Fruit fly (Drosophila melanogaster) whole organism, prepupa: ENCODE measurements around the gene Atg5.

Experiments used
- CG10631 ChIP-seq: fragments of 200-800 bp; sonication (Bioruptor generic); optimal IDR thresholded peaks from 2 replicates; lab custom pipeline; 2016; ENCODE audit warnings: missing biosample characterization, missing genetic modification characterization
- CG10669 ChIP-seq: fragments of 200-800 bp; sonication (Bioruptor generic); optimal IDR thresholded peaks from 3 replicates; lab custom pipeline; 2018; ENCODE audit warnings: missing biosample characterization, mild to moderate bottlenecking, missing genetic modification characterization, moderate library complexity
- CG11294 ChIP-seq: fragments of 200-800 bp; sonication (Bioruptor generic); IDR thresholded peaks from 2 replicates; pipeline ENCODE4 v1.3.6; 2022; ENCODE audit warnings: missing biosample characterization, missing genetic modification characterization
- CG11902 ChIP-seq: fragments of 200-800 bp; sonication (Bioruptor generic); optimal IDR thresholded peaks from 3 replicates; lab custom pipeline; 2016; ENCODE audit warnings: missing biosample characterization, missing genetic modification characterization
- CG1621 ChIP-seq: fragments of 200-800 bp; sonication (Bioruptor generic); optimal IDR thresholded peaks from 3 replicates; lab custom pipeline; 2018; ENCODE audit warnings: missing biosample characterization, mild to moderate bottlenecking, missing genetic modification characterization
- CG16779 ChIP-seq: fragments of 200-800 bp; sonication (Bioruptor generic); optimal IDR thresholded peaks from 3 replicates; lab custom pipeline; 2017; ENCODE audit warnings: missing biosample characterization, mild to moderate bottlenecking, missing genetic modification characterization
- CG3032 ChIP-seq: fragments of 200-800 bp; optimal IDR thresholded peaks from 2 replicates; lab custom pipeline; 2019; ENCODE audit warnings: missing biosample characterization, mild to moderate bottlenecking, missing genetic modification characterization, moderate library complexity
- CG31627 ChIP-seq: fragments of 200-800 bp; sonication (Bioruptor generic); optimal IDR thresholded peaks from 3 replicates; lab custom pipeline; 2016; ENCODE audit warnings: missing biosample characterization, missing genetic modification characterization
- CG32006 ChIP-seq: fragments of 200-800 bp; sonication (Bioruptor generic); optimal IDR thresholded peaks from 3 replicates; lab custom pipeline; 2017; ENCODE audit warnings: missing biosample characterization, mild to moderate bottlenecking, missing genetic modification characterization
- CG34406 ChIP-seq: fragments of 200-800 bp; sonication (Bioruptor generic); optimal IDR thresholded peaks from 3 replicates; lab custom pipeline; 2016; ENCODE audit warnings: missing biosample characterization, missing genetic modification characterization
- CG3919 ChIP-seq: fragments of 200-800 bp; sonication (Bioruptor generic); optimal IDR thresholded peaks from 3 replicates; lab custom pipeline; 2016; ENCODE audit warnings: missing biosample characterization, missing genetic modification characterization
- CG4318 ChIP-seq: fragments of 200-800 bp; sonication (Bioruptor generic); optimal IDR thresholded peaks from 3 replicates; lab custom pipeline; 2017; ENCODE audit warnings: missing biosample characterization, mild to moderate bottlenecking, missing genetic modification characterization
- CG6163 ChIP-seq: fragments of 200-800 bp; sonication (Bioruptor generic); IDR thresholded peaks from 3 replicates; pipeline ENCODE4 v1.3.6; 2022; ENCODE audit warnings: missing biosample characterization, missing genetic modification characterization
- CG6276 ChIP-seq: fragments of 200-800 bp; sonication (Bioruptor generic); optimal IDR thresholded peaks from 2 replicates; lab custom pipeline; 2017; ENCODE audit warnings: missing biosample characterization, mild to moderate bottlenecking, missing genetic modification characterization
- CG6854 ChIP-seq: fragments of 200-800 bp; sonication (Bioruptor generic); optimal IDR thresholded peaks from 2 replicates; lab custom pipeline; 2017; ENCODE audit warnings: missing biosample characterization, mild to moderate bottlenecking, missing genetic modification characterization
- CG7368 ChIP-seq: fragments of 200-800 bp; sonication (Bioruptor generic); optimal IDR thresholded peaks from 3 replicates; lab custom pipeline; 2016; ENCODE audit warnings: missing biosample characterization, missing genetic modification characterization
- CG8119 ChIP-seq: fragments of 200-800 bp; sonication (Bioruptor generic); IDR thresholded peaks from 3 replicates; pipeline ENCODE4 v1.3.6; 2022; ENCODE audit warnings: missing biosample characterization, missing genetic modification characterization
- CG8319 ChIP-seq: fragments of 200-800 bp; sonication (Bioruptor generic); optimal IDR thresholded peaks from 3 replicates; lab custom pipeline; 2016; ENCODE audit warnings: missing biosample characterization, missing genetic modification characterization
- CG8632 ChIP-seq: fragments of 200-800 bp; sonication (Bioruptor generic); optimal IDR thresholded peaks from 3 replicates; lab custom pipeline; 2016; ENCODE audit warnings: missing biosample characterization, missing genetic modification characterization
- CG9139 ChIP-seq: fragments of 200-800 bp; sonication (Bioruptor generic); optimal IDR thresholded peaks from 3 replicates; lab custom pipeline; 2017; ENCODE audit warnings: missing biosample characterization, mild to moderate bottlenecking, missing genetic modification characterization
- Eip75B ChIP-seq: fragments of 200-800 bp; sonication (Bioruptor generic); optimal IDR thresholded peaks from 3 replicates; lab custom pipeline; 2016; ENCODE audit warnings: missing biosample characterization, missing genetic modification characterization
- Eip78C ChIP-seq: fragments of 200-800 bp; sonication (Bioruptor generic); peaks from one replicate; lab custom pipeline; 2016; ENCODE audit warnings: missing biosample characterization, missing genetic modification characterization
- Ets21C ChIP-seq: fragments of 200-800 bp; sonication (Bioruptor generic); optimal IDR thresholded peaks from 3 replicates; lab custom pipeline; 2016; ENCODE audit warnings: missing biosample characterization, missing genetic modification characterization
- Ets96B ChIP-seq: fragments of 200-800 bp; optimal IDR thresholded peaks from 2 replicates; lab custom pipeline; 2019; ENCODE audit warnings: missing biosample characterization, mild to moderate bottlenecking, missing genetic modification characterization, moderate library complexity
- Gug ChIP-seq: fragments of 200-800 bp; sonication (Bioruptor generic); IDR thresholded peaks from 2 replicates; pipeline ENCODE4 v1.3.6; 2022; ENCODE audit warnings: missing biosample characterization, missing genetic modification characterization
- Hr38 ChIP-seq: sonication (Bioruptor generic); optimal IDR thresholded peaks from 2 replicates; lab custom pipeline; 2016; ENCODE audit warnings: missing biosample characterization, missing genetic modification characterization
- Hr39 ChIP-seq: fragments of 200-800 bp; sonication (Bioruptor generic); optimal IDR thresholded peaks from 2 replicates; lab custom pipeline; 2016; ENCODE audit warnings: missing biosample characterization, missing genetic modification characterization
- Hr4 ChIP-seq: fragments of 200-800 bp; sonication (Bioruptor generic); optimal IDR thresholded peaks from 3 replicates; lab custom pipeline; 2016; ENCODE audit warnings: missing biosample characterization, missing genetic modification characterization
- Lpt ChIP-seq: fragments of 200-800 bp; sonication (Bioruptor generic); optimal IDR thresholded peaks from 3 replicates; lab custom pipeline; 2016; ENCODE audit warnings: missing biosample characterization, missing genetic modification characterization
- Met ChIP-seq: fragments of 200-800 bp; sonication (Bioruptor generic); optimal IDR thresholded peaks from 3 replicates; lab custom pipeline; 2016; ENCODE audit warnings: missing biosample characterization, missing genetic modification characterization
- Smox ChIP-seq: fragments of 200-800 bp; sonication (Bioruptor generic); optimal IDR thresholded peaks from 3 replicates; lab custom pipeline; 2016; ENCODE audit warnings: missing biosample characterization, missing genetic modification characterization
- Sox102F ChIP-seq: fragments of 200-800 bp; sonication (Bioruptor generic); optimal IDR thresholded peaks from 2 replicates; lab custom pipeline; 2016; ENCODE audit warnings: missing biosample characterization, mild to moderate bottlenecking, missing genetic modification characterization
- Sox15 ChIP-seq: fragments of 200-800 bp; sonication (Bioruptor generic); optimal IDR thresholded peaks from 3 replicates; lab custom pipeline; 2016; ENCODE audit warnings: missing biosample characterization, missing genetic modification characterization
- acj6 ChIP-seq: fragments of 200-800 bp; sonication (Bioruptor generic); optimal IDR thresholded peaks from 3 replicates; lab custom pipeline; 2016; ENCODE audit warnings: missing biosample characterization, missing genetic modification characterization
- dac ChIP-seq: fragments of 200-800 bp; sonication (Bioruptor generic); optimal IDR thresholded peaks from 2 replicates; lab custom pipeline; 2017; ENCODE audit warnings: missing biosample characterization, mild to moderate bottlenecking, missing genetic modification characterization
- dsx ChIP-seq: fragments of 200-800 bp; optimal IDR thresholded peaks from 3 replicates; lab custom pipeline; 2019; ENCODE audit warnings: missing biosample characterization, mild to moderate bottlenecking, missing genetic modification characterization, moderate library complexity; ENCODE audit not compliant: poor library complexity, severe bottlenecking
- eg ChIP-seq: fragments of 200-800 bp; sonication (Bioruptor generic); IDR thresholded peaks from 3 replicates; pipeline ENCODE4 v1.3.6; 2022; ENCODE audit warnings: missing biosample characterization, missing genetic modification characterization
- esn ChIP-seq: fragments of 200-800 bp; sonication (Bioruptor generic); optimal IDR thresholded peaks from 2 replicates; lab custom pipeline; 2016; ENCODE audit warnings: missing biosample characterization, mild to moderate bottlenecking, missing genetic modification characterization, moderate library complexity
- fd59A ChIP-seq: fragments of 200-800 bp; sonication (Bioruptor generic); optimal IDR thresholded peaks from 2 replicates; lab custom pipeline; 2017; ENCODE audit warnings: missing biosample characterization, mild to moderate bottlenecking, missing genetic modification characterization, missing genetic modification reagents
- fd85E ChIP-seq: fragments of 200-800 bp; sonication (Bioruptor generic); optimal IDR thresholded peaks from 3 replicates; lab custom pipeline; 2016; ENCODE audit warnings: missing biosample characterization, missing genetic modification characterization
- fkh ChIP-seq: fragments of 200-800 bp; sonication (Bioruptor generic); optimal IDR thresholded peaks from 3 replicates; lab custom pipeline; 2017; ENCODE audit warnings: missing biosample characterization, mild to moderate bottlenecking, missing genetic modification characterization, moderate library complexity
- net ChIP-seq: fragments of 200-800 bp; sonication (Bioruptor generic); optimal IDR thresholded peaks from 3 replicates; lab custom pipeline; 2016; ENCODE audit warnings: missing biosample characterization, missing genetic modification characterization
- salr ChIP-seq, 2 experiments: fragments of 200-800 bp; sonication (Bioruptor generic); optimal IDR thresholded peaks; 3 replicates each; lab custom pipeline; 2016 to 2018; ENCODE audit warnings: missing biosample characterization in 2 of 2, missing genetic modification characterization in 2 of 2, mild to moderate bottlenecking in 1 of 2
- spab ChIP-seq: fragments of 200-800 bp; sonication (Bioruptor generic); optimal IDR thresholded peaks from 2 replicates; lab custom pipeline; 2017; ENCODE audit warnings: missing biosample characterization, mild to moderate bottlenecking, missing genetic modification characterization, missing genetic modification reagents
- ss ChIP-seq, 2 experiments: fragments of 200-800 bp; sonication (Bioruptor generic); optimal IDR thresholded peaks; 2 replicates in 1 of 2; 3 replicates in 1 of 2; lab custom pipeline; 2017 to 2018; ENCODE audit warnings: mild to moderate bottlenecking in 2 of 2, missing biosample characterization in 2 of 2, missing genetic modification characterization in 2 of 2, moderate library complexity in 1 of 2
- svp ChIP-seq: fragments of 200-800 bp; sonication (Bioruptor generic); peaks from one replicate; lab custom pipeline; 2016; ENCODE audit warnings: missing biosample characterization, missing genetic modification characterization
- topi ChIP-seq: fragments of 200-800 bp; sonication (Bioruptor generic); optimal IDR thresholded peaks from 3 replicates; lab custom pipeline; 2016; ENCODE audit warnings: missing biosample characterization, missing genetic modification characterization
- vri ChIP-seq: fragments of 200-800 bp; sonication (Bioruptor generic); optimal IDR thresholded peaks from 3 replicates; lab custom pipeline; 2016; ENCODE audit warnings: missing biosample characterization, mild to moderate bottlenecking, missing genetic modification characterization

Gene Atg5

dm6 chrX:7300722-7301350, 22.7 kb downstream of the Atg5 start (continued):
- TF ChIP-seq Eip78C (no peak), Eip75B (no peak), vri (GFP tag; lab: Kevin White, UChicago) (peak; percentile 15), ss (GFP tag; optimal IDR thresholded peaks at IDR 0.05; lab: Kevin White, UChicago) (no peak), salr (GFP tag; optimal IDR thresholded peaks at IDR 0.05; lab: Kevin White, UChicago) (no peak), CG10669 (no peak), CG1621 (no peak), acj6 (GFP tag; lab: Kevin White, UChicago) (no peak), CG9139 (GFP tag; lab: Kevin White, UChicago) (no peak), esn (GFP tag; lab: Kevin White, UChicago) (no peak), CG8632 (GFP tag; lab: Kevin White, UChicago) (no peak), fkh (GFP tag; lab: Kevin White, UChicago) (peak; percentile 44), Smox (GFP tag; lab: Kevin White, UChicago) (no peak), Ets21C (GFP tag; lab: Kevin White, UChicago) (no peak), topi (GFP tag; lab: Kevin White, UChicago) (no peak), Hr39 (no peak), net (GFP tag; lab: Kevin White, UChicago) (no peak), CG7368 (no peak)

dm6 chrX:7300356-7300721, 23.2 kb downstream of the Atg5 start:
- TF ChIP-seq spab, result peak; percentile 42
- TF ChIP-seq acj6 (GFP tag; lab: Kevin White, UChicago), result peak; percentile 51
- no peak for TF ChIP-seq Smox (GFP tag; lab: Kevin White, UChicago)
- peak; percentile 86 for TF ChIP-seq Eip78C
- TF ChIP-seq fd85E (GFP tag; lab: Kevin White, UChicago), result no peak
- peak; percentile 62 for TF ChIP-seq CG3032 (tag; lab: Kevin White, UChicago)
- TF ChIP-seq CG7368, result peak; percentile 11
- TF ChIP-seq CG16779, result no peak
- 0 out of 3 replicates have a peak, but pooled peaks have one; percentile 25 for TF ChIP-seq CG8119 (GFP tag; lab: Robert Waterston, UW)
- TF ChIP-seq CG6854 (GFP tag; lab: Kevin White, UChicago), result no peak
- TF ChIP-seq dac, result no peak
- peak; percentile 59 for TF ChIP-seq fd59A (GFP tag; lab: Kevin White, UChicago)
- peak; percentile 10 for TF ChIP-seq CG10631 (GFP tag; lab: Kevin White, UChicago)
- TF ChIP-seq CG3919 (GFP tag; lab: Kevin White, UChicago), result peak; percentile 48
- peak; percentile 44; the same call in 1 of the 3 replicates for TF ChIP-seq eg (GFP tag; lab: Robert Waterston, UW)
- TF ChIP-seq CG31627, result peak; percentile 33
- TF ChIP-seq CG6163 (GFP tag; lab: Robert Waterston, UW), result peak; percentile 63
- TF ChIP-seq CG4318 (GFP tag; lab: Kevin White, UChicago), result no peak
- TF ChIP-seq Sox15 (GFP tag; lab: Kevin White, UChicago), result no peak
- peak; percentile 32 for TF ChIP-seq Gug
- TF ChIP-seq CG32006, result peak; percentile 39
- peak; percentile 28 for TF ChIP-seq CG11294
- peak; percentile 49 for TF ChIP-seq Ets96B (tag; lab: Kevin White, UChicago)
- no peak for TF ChIP-seq CG8319
- TF ChIP-seq CG1621, result peak; percentile 9
- peak; percentile 40 for TF ChIP-seq CG9139 (GFP tag; lab: Kevin White, UChicago)
- TF ChIP-seq Lpt (GFP tag; lab: Kevin White, UChicago), result no peak
- TF ChIP-seq fkh (GFP tag; lab: Kevin White, UChicago), result no peak
- TF ChIP-seq Met (GFP tag; lab: Kevin White, UChicago), result peak; percentile 38
- TF ChIP-seq CG6276 (GFP tag; lab: Kevin White, UChicago), result peak; percentile 11
- no peak for TF ChIP-seq ss (GFP tag; optimal IDR thresholded peaks at IDR 0.05; lab: Kevin White, UChicago)
- no peak for TF ChIP-seq svp (GFP tag; lab: Kevin White, UChicago)
- TF ChIP-seq Hr4 (GFP tag; lab: Kevin White, UChicago), result peak; percentile 15
- peak in 1 of 2 experiments; percentile 39 for TF ChIP-seq salr (GFP tag; optimal IDR thresholded peaks at IDR 0.05; lab: Kevin White, UChicago)
- peak; percentile 12 for TF ChIP-seq Ets21C (GFP tag; lab: Kevin White, UChicago)
- peak; percentile 83 for TF ChIP-seq dsx (GFP tag; lab: Kevin White, UChicago)
- peak; percentile 8 for TF ChIP-seq CG34406 (GFP tag; lab: Kevin White, UChicago)
- peak; percentile 58 for TF ChIP-seq CG10669
- peak; percentile 25 for TF ChIP-seq Hr39
- no peak for TF ChIP-seq Sox102F (GFP tag; lab: Kevin White, UChicago)
- no peak for TF ChIP-seq CG11902 (GFP tag; lab: Kevin White, UChicago)
- TF ChIP-seq Hr38 (GFP tag; lab: Kevin White, UChicago), result no peak
- TF ChIP-seq topi (GFP tag; lab: Kevin White, UChicago), result peak; percentile 19
